Worm (Caenorhabditis elegans) whole organism, L1 larva: ENCODE results near the gene F55G1.15.

Source experiments
- C16A3.4 ChIP-seq: fragments of 150-350 bp; optimal IDR thresholded peaks from 2 replicates; lab custom pipeline; 2014; ENCODE audit warnings: missing biosample characterization, missing genetic modification characterization
- F16B12.6 ChIP-seq: fragments of 150-350 bp; optimal IDR thresholded peaks from 2 replicates; lab custom pipeline; 2014; ENCODE audit warnings: missing biosample characterization, missing genetic modification characterization
- aha-1 ChIP-seq: fragments of 150-350 bp; optimal IDR thresholded peaks from 2 replicates; lab custom pipeline; 2014; ENCODE audit warnings: missing biosample characterization, missing genetic modification characterization
- alr-1 ChIP-seq: fragments of 200-800 bp; sonication (Bioruptor generic); optimal IDR thresholded peaks from 2 replicates; lab custom pipeline; 2018; ENCODE audit warnings: borderline replicate concordance, mild to moderate bottlenecking, missing genetic modification characterization, missing compliant biosample characterization
- aly-2 ChIP-seq: fragments of 150-350 bp; optimal IDR thresholded peaks from 2 replicates; lab custom pipeline; 2014; ENCODE audit warnings: missing biosample characterization, missing genetic modification characterization
- blmp-1 ChIP-seq: fragments of 150-350 bp; optimal IDR thresholded peaks from 2 replicates; lab custom pipeline; 2014; ENCODE audit warnings: missing biosample characterization, missing genetic modification characterization
- ceh-82 ChIP-seq, 3 experiments: fragments of 150-350 bp in 1 of 3; sonication (generic microtip) in 2 of 3; optimal IDR thresholded peaks; 2 replicates each; lab custom pipeline; 2014 to 2017; ENCODE audit warnings: missing biosample characterization in 3 of 3, missing genetic modification characterization in 3 of 3
- ceh-88 ChIP-seq: fragments of 200-800 bp; sonication (Bioruptor generic); IDR thresholded peaks from 2 replicates; pipeline ENCODE4 v1.3.6; 2022; ENCODE audit warnings: missing genetic modification characterization, missing compliant biosample characterization
- ceh-90 ChIP-seq: sonication (generic microtip); optimal IDR thresholded peaks from 2 replicates; lab custom pipeline; 2016; ENCODE audit warnings: missing genetic modification characterization, missing compliant biosample characterization
- dpl-1 ChIP-seq, 3 experiments: fragments of 150-350 bp in 2 of 3; sonication (generic microtip) in 1 of 3; optimal IDR thresholded peaks; 2 replicates each; lab custom pipeline; 2014 to 2017; ENCODE audit warnings: missing biosample characterization in 3 of 3, missing genetic modification characterization in 3 of 3, missing genetic modification reagents in 3 of 3
- dsc-1 ChIP-seq: sonication (generic microtip); optimal IDR thresholded peaks from 2 replicates; lab custom pipeline; 2016; ENCODE audit warnings: mild to moderate bottlenecking, missing genetic modification characterization, missing compliant biosample characterization
- efl-1 ChIP-seq, 4 experiments: fragments of 150-350 bp; optimal IDR thresholded peaks in 3 of 4; peaks in 1 of 4; 1 replicate in 1 of 4; 2 replicates in 3 of 4; lab custom pipeline; 2014; ENCODE audit warnings: missing biosample characterization in 2 of 4, missing genetic modification characterization in 2 of 4, missing genetic modification reagents in 2 of 4
- efl-3 ChIP-seq: fragments of 200-800 bp; sonication (Bioruptor generic); optimal IDR thresholded peaks from 2 replicates; lab custom pipeline; 2018; ENCODE audit warnings: mild to moderate bottlenecking, missing genetic modification characterization, missing compliant biosample characterization
- egl-27 ChIP-seq, 2 experiments: fragments of 150-350 bp in 1 of 2; sonication (generic microtip); optimal IDR thresholded peaks; 3 replicates each; lab custom pipeline; 2017 to 2018; ENCODE audit warnings: missing biosample characterization in 2 of 2, missing genetic modification characterization in 2 of 2, missing genetic modification reagents in 2 of 2
- ets-5 ChIP-seq: fragments of 200-800 bp; sonication (Bioruptor generic); IDR thresholded peaks from 2 replicates; pipeline ENCODE4 v1.3.6; 2022; ENCODE audit warnings: missing genetic modification characterization, missing compliant biosample characterization
- fos-1 ChIP-seq: fragments of 150-350 bp; optimal IDR thresholded peaks from 2 replicates; lab custom pipeline; 2014; ENCODE audit warnings: missing biosample characterization, missing genetic modification characterization
- grh-1 ChIP-seq: fragments of 200-800 bp; sonication (Bioruptor generic); IDR thresholded peaks from 2 replicates; pipeline ENCODE4 v1.3.6; 2022; ENCODE audit warnings: missing genetic modification reagents, missing genetic modification characterization, missing compliant biosample characterization
- hlh-17 ChIP-seq: fragments of 200-800 bp; sonication (Bioruptor generic); optimal IDR thresholded peaks from 2 replicates; lab custom pipeline; 2018; ENCODE audit warnings: missing genetic modification characterization, mild to moderate bottlenecking, missing compliant biosample characterization, moderate library complexity, borderline replicate concordance
- hlh-4 ChIP-seq: sonication (generic microtip); optimal IDR thresholded peaks from 2 replicates; lab custom pipeline; 2016; ENCODE audit warnings: mild to moderate bottlenecking, missing genetic modification characterization, missing compliant biosample characterization
- hpl-2 ChIP-seq: fragments of 150-350 bp; optimal IDR thresholded peaks from 2 replicates; lab custom pipeline; 2014; ENCODE audit warnings: missing biosample characterization, missing genetic modification reagents, missing genetic modification characterization
- irx-1 ChIP-seq: sonication (generic microtip); optimal IDR thresholded peaks from 2 replicates; lab custom pipeline; 2016; ENCODE audit warnings: missing genetic modification characterization, missing compliant biosample characterization
- isw-1 ChIP-seq: fragments of 200-800 bp; sonication (Bioruptor generic); IDR thresholded peaks from 2 replicates; pipeline ENCODE4 v1.3.6; 2022; ENCODE audit warnings: missing genetic modification characterization, missing compliant biosample characterization
- lin-15B ChIP-seq: fragments of 150-350 bp; sonication (generic microtip); optimal IDR thresholded peaks from 3 replicates; lab custom pipeline; 2014; ENCODE audit warnings: missing biosample characterization, missing genetic modification characterization
- lin-35 ChIP-seq, 2 experiments: fragments of 150-350 bp; optimal IDR thresholded peaks; 2 replicates each; lab custom pipeline; 2014; ENCODE audit warnings: missing biosample characterization in 2 of 2, missing genetic modification characterization in 2 of 2, missing genetic modification reagents in 2 of 2
- lir-3 ChIP-seq: sonication (generic microtip); optimal IDR thresholded peaks from 2 replicates; lab custom pipeline; 2016; ENCODE audit warnings: mild to moderate bottlenecking, missing genetic modification characterization, moderate library complexity, missing compliant biosample characterization; ENCODE audit not compliant: poor library complexity
- lsy-2 ChIP-seq, 2 experiments: fragments of 150-350 bp; optimal IDR thresholded peaks; 2 replicates each; lab custom pipeline; 2014; ENCODE audit warnings: missing biosample characterization in 2 of 2, missing genetic modification characterization in 2 of 2
- mab-9 ChIP-seq: fragments of 200-800 bp; sonication (Bioruptor generic); IDR thresholded peaks from 2 replicates; pipeline ENCODE4 v1.3.6; 2022; ENCODE audit warnings: missing genetic modification reagents, missing genetic modification characterization, missing compliant biosample characterization
- mdl-1 ChIP-seq, 2 experiments: fragments of 150-350 bp; optimal IDR thresholded peaks; 2 replicates each; lab custom pipeline; 2014 to 2017; ENCODE audit warnings: missing biosample characterization in 2 of 2, missing genetic modification characterization in 2 of 2, inconsistent platforms in 1 of 2
- mef-2 ChIP-seq: fragments of 150-350 bp; optimal IDR thresholded peaks from 2 replicates; lab custom pipeline; 2014; ENCODE audit warnings: missing biosample characterization, missing genetic modification characterization
- mep-1 ChIP-seq: fragments of 150-350 bp; optimal IDR thresholded peaks from 2 replicates; lab custom pipeline; 2014; ENCODE audit warnings: missing biosample characterization, missing genetic modification characterization
- nhr-12 ChIP-seq: sonication (generic microtip); optimal IDR thresholded peaks from 2 replicates; lab custom pipeline; 2017; ENCODE audit warnings: missing biosample characterization, missing genetic modification characterization
- nhr-237 ChIP-seq: fragments of 150-350 bp; optimal IDR thresholded peaks from 2 replicates; lab custom pipeline; 2014; ENCODE audit warnings: missing biosample characterization, missing genetic modification characterization
- nhr-47 ChIP-seq: sonication (generic microtip); optimal IDR thresholded peaks from 2 replicates; lab custom pipeline; 2016; ENCODE audit warnings: mild to moderate bottlenecking, missing genetic modification characterization, moderate library complexity, missing compliant biosample characterization
- nhr-71 ChIP-seq: sonication (generic microtip); optimal IDR thresholded peaks from 2 replicates; lab custom pipeline; 2016; ENCODE audit warnings: mild to moderate bottlenecking, missing genetic modification characterization, moderate library complexity, missing compliant biosample characterization
- nhr-77 ChIP-seq: fragments of 150-350 bp; optimal IDR thresholded peaks from 2 replicates; lab custom pipeline; 2014; ENCODE audit warnings: missing biosample characterization, missing genetic modification characterization
- nhr-84 ChIP-seq: sonication (generic microtip); optimal IDR thresholded peaks from 2 replicates; lab custom pipeline; 2017; ENCODE audit warnings: missing biosample characterization, missing genetic modification characterization
- nhr-90 ChIP-seq: sonication (generic microtip); optimal IDR thresholded peaks from 2 replicates; lab custom pipeline; 2016; ENCODE audit warnings: mild to moderate bottlenecking, missing genetic modification characterization, missing compliant biosample characterization; ENCODE audit not compliant: poor library complexity
- pag-3 ChIP-seq: sonication (generic microtip); optimal IDR thresholded peaks from 2 replicates; lab custom pipeline; 2017; ENCODE audit warnings: missing genetic modification characterization, mild to moderate bottlenecking, missing compliant biosample characterization, antibody characterized with exemption, borderline replicate concordance; ENCODE audit not compliant: insufficient read depth
- pqm-1 ChIP-seq: sonication (generic microtip); optimal IDR thresholded peaks from 3 replicates; lab custom pipeline; 2017; ENCODE audit warnings: missing biosample characterization, missing genetic modification characterization
- rnt-1 ChIP-seq: sonication (generic microtip); optimal IDR thresholded peaks from 2 replicates; lab custom pipeline; 2016; ENCODE audit warnings: mild to moderate bottlenecking, missing genetic modification characterization, moderate library complexity, missing compliant biosample characterization
- skn-1 ChIP-seq: fragments of 150-350 bp; optimal IDR thresholded peaks from 2 replicates; lab custom pipeline; 2014; ENCODE audit warnings: missing biosample characterization, missing genetic modification characterization
- snpc-4 ChIP-seq: fragments of 150-350 bp; optimal IDR thresholded peaks from 2 replicates; lab custom pipeline; 2014; ENCODE audit warnings: missing biosample characterization, missing genetic modification characterization
- snu-23 ChIP-seq: sonication (generic microtip); optimal IDR thresholded peaks from 2 replicates; lab custom pipeline; 2016; ENCODE audit warnings: missing genetic modification characterization, missing compliant biosample characterization
- sox-4 ChIP-seq: sonication (generic microtip); optimal IDR thresholded peaks from 2 replicates; lab custom pipeline; 2016; ENCODE audit warnings: missing genetic modification characterization, missing compliant biosample characterization
- sptf-1 ChIP-seq: fragments of 150-350 bp; optimal IDR thresholded peaks from 2 replicates; lab custom pipeline; 2014; ENCODE audit warnings: missing biosample characterization, missing genetic modification characterization
- sup-37 ChIP-seq: fragments of 200-800 bp; sonication (Bioruptor generic); optimal IDR thresholded peaks from 2 replicates; lab custom pipeline; 2018; ENCODE audit warnings: mild to moderate bottlenecking, missing genetic modification characterization, missing compliant biosample characterization
- tbx-2 ChIP-seq: sonication (generic microtip); optimal IDR thresholded peaks from 2 replicates; lab custom pipeline; 2016; ENCODE audit warnings: missing genetic modification characterization, missing compliant biosample characterization
- unc-130 ChIP-seq: fragments of 150-350 bp; optimal IDR thresholded peaks from 2 replicates; lab custom pipeline; 2017; ENCODE audit warnings: missing biosample characterization, missing genetic modification characterization, inconsistent platforms
- unc-30 ChIP-seq: sonication (generic microtip); optimal IDR thresholded peaks from 2 replicates; lab custom pipeline; 2017; ENCODE audit warnings: missing biosample characterization, missing genetic modification characterization
- unc-62 ChIP-seq: fragments of 150-350 bp; optimal IDR thresholded peaks from 2 replicates; lab custom pipeline; 2014; ENCODE audit warnings: missing biosample characterization, missing genetic modification reagents, missing genetic modification characterization
- unc-98 ChIP-seq: fragments of 200-800 bp; sonication (Bioruptor generic); IDR thresholded peaks from 2 replicates; pipeline ENCODE4 v1.3.6; 2022; ENCODE audit warnings: missing genetic modification characterization, missing compliant biosample characterization
- zip-4 ChIP-seq: fragments of 200-800 bp; sonication (Bioruptor generic); optimal IDR thresholded peaks from 2 replicates; lab custom pipeline; 2018; ENCODE audit warnings: mild to moderate bottlenecking, missing genetic modification characterization, moderate library complexity, missing compliant biosample characterization
- ztf-11 ChIP-seq, 2 experiments: sonication (generic microtip); optimal IDR thresholded peaks; 2 replicates each; lab custom pipeline; 2016 to 2017; ENCODE audit warnings: missing genetic modification characterization in 2 of 2, missing biosample characterization in 1 of 2, missing compliant biosample characterization in 1 of 2

F55G1.15 gene

DNA sequence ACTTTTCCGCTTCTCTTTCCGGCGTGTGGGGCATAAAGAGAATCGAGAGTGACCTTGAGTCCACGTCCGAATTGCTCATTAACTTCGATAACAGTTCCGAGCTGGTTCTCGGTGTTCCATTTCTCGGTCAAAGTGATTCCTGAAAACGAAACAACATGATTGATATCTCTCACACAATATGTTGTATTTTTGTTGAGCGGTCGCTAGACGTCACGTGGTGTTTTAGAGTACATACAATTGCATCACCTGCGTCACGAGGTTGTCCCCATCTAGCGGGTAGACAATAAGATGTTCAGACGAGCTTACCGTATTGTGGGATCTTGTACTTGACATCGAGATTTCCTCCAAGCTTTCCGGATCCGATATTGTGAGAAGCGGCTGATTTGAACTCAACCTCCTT, 6.1 kb upstream of the F55G1.15 start (continued):
- TF ChIP-seq nhr-84 (tag; lab: Kevin White, UChicago): no peak
- no peak for TF ChIP-seq sptf-1 (tag; lab: Kevin White, UChicago)
- TF ChIP-seq lir-3 (tag; lab: Kevin White, UChicago): peak; percentile 9
- peak; percentile 17 for TF ChIP-seq irx-1
- no peak for TF ChIP-seq sup-37 (GFP tag; lab: Kevin White, UChicago)
- TF ChIP-seq aha-1 (tag; lab: Kevin White, UChicago): no peak
- TF ChIP-seq nhr-71 (tag; lab: Kevin White, UChicago): peak; percentile 83
- TF ChIP-seq alr-1 (tag; lab: Kevin White, UChicago): no peak
- peak; percentile 53 for TF ChIP-seq mep-1 (tag; lab: Kevin White, UChicago)
- TF ChIP-seq ztf-11 (tag; optimal IDR thresholded peaks at IDR 0.05; lab: Kevin White, UChicago): no peak
- no peak for TF ChIP-seq nhr-12
- TF ChIP-seq sox-4 (tag; lab: Kevin White, UChicago): no peak
- TF ChIP-seq efl-3 (GFP tag; lab: Kevin White, UChicago): no peak
- peak; percentile 60 for TF ChIP-seq rnt-1 (tag; lab: Kevin White, UChicago)
- no peak for TF ChIP-seq fos-1 (tag; lab: Kevin White, UChicago)
- peak in 1 of 3 experiments; percentile 21 for TF ChIP-seq ceh-82 (tag; optimal IDR thresholded peaks at IDR 0.05; lab: Kevin White, UChicago)
- TF ChIP-seq dsc-1 (tag; lab: Kevin White, UChicago): no peak
- no peak for TF ChIP-seq nhr-237 (tag; lab: Kevin White, UChicago)
- peak; percentile 28 to 80 for TF ChIP-seq lin-35 (GFP tag; optimal IDR thresholded peaks at IDR 0.05; lab: Kevin White, UChicago)
- TF ChIP-seq mef-2: no peak
- TF ChIP-seq aly-2 (tag; lab: Kevin White, UChicago): no peak
- TF ChIP-seq egl-27 (tag; optimal IDR thresholded peaks at IDR 0.05; lab: Kevin White, UChicago): no peak
- no peak for TF ChIP-seq hpl-2
- TF ChIP-seq unc-30 (tag; lab: Kevin White, UChicago): no peak
- peak in 1 of 2 experiments; percentile 86 for TF ChIP-seq mdl-1 (tag; optimal IDR thresholded peaks at IDR 0.05; lab: Kevin White, UChicago)
- TF ChIP-seq lin-15B (tag; lab: Kevin White, UChicago): no peak
- peak; percentile 37 for TF ChIP-seq skn-1
- no peak for TF ChIP-seq F16B12.6 (tag; lab: Kevin White, UChicago)
- TF ChIP-seq ceh-90 (tag; lab: Kevin White, UChicago): no peak
- peak; percentile 69 for TF ChIP-seq snu-23 (GFP tag; lab: Kevin White, UChicago)
- 0 out of 2 replicates have a peak, but pooled peaks have one; percentile 36 for TF ChIP-seq grh-1
- TF ChIP-seq zip-4 (GFP tag; lab: Kevin White, UChicago): no peak
- TF ChIP-seq hlh-4 (tag; lab: Kevin White, UChicago): no peak
- TF ChIP-seq mab-9: no peak
- TF ChIP-seq nhr-90 (tag; lab: Kevin White, UChicago): peak; percentile 67
- no peak for TF ChIP-seq isw-1
- peak; percentile 32 for TF ChIP-seq nhr-47 (tag; lab: Kevin White, UChicago)
- TF ChIP-seq nhr-77 (tag; lab: Kevin White, UChicago): no peak
- no peak for TF ChIP-seq hlh-17
- no peak for TF ChIP-seq pqm-1 (tag; lab: Kevin White, UChicago)
- no peak for TF ChIP-seq unc-62 (GFP tag; lab: Kevin White, UChicago)
- peak; percentile 35 to 59 for TF ChIP-seq lsy-2 (tag; optimal IDR thresholded peaks at IDR 0.05; lab: Kevin White, UChicago)
- no peak for TF ChIP-seq unc-98
- no peak for TF ChIP-seq tbx-2
- TF ChIP-seq dpl-1 (GFP tag; optimal IDR thresholded peaks at IDR 0.05; lab: Kevin White, UChicago): peak in 2 of 3 experiments; percentile 51 to 66
- TF ChIP-seq unc-130: peak; percentile 73
- TF ChIP-seq snpc-4: no peak
- peak; percentile 11 to 45 for TF ChIP-seq efl-1 (optimal IDR thresholded peaks at IDR 0.05; lab: Kevin White, UChicago)
- TF ChIP-seq efl-1 (GFP tag; optimal IDR thresholded peaks at IDR 0.05 in 1 of 2; lab: Kevin White, UChicago): peak; percentile 59 to 97
- TF ChIP-seq blmp-1 (tag; lab: Kevin White, UChicago): peak; percentile 57
- no peak for TF ChIP-seq pag-3
- TF ChIP-seq C16A3.4 (tag; lab: Kevin White, UChicago): peak; percentile 34
- TF ChIP-seq ceh-88 (GFP tag; lab: Robert Waterston, UW): no peak
- TF ChIP-seq ets-5 (GFP tag; lab: Robert Waterston, UW): no peak
